Fruit fly (Drosophila melanogaster) whole organism, prepupa: ENCODE results near the gene CG16734.

Experiments
- CG10631 ChIP-seq: fragments of 200-800 bp; sonication (Bioruptor generic); optimal IDR thresholded peaks from 2 replicates; lab custom pipeline; 2016; ENCODE audit warnings: missing biosample characterization, missing genetic modification characterization
- CG10669 ChIP-seq: fragments of 200-800 bp; sonication (Bioruptor generic); optimal IDR thresholded peaks from 3 replicates; lab custom pipeline; 2018; ENCODE audit warnings: missing biosample characterization, mild to moderate bottlenecking, missing genetic modification characterization, moderate library complexity
- CG11762 ChIP-seq: fragments of 200-800 bp; sonication (Bioruptor generic); optimal IDR thresholded peaks from 3 replicates; lab custom pipeline; 2016; ENCODE audit warnings: missing biosample characterization, missing genetic modification characterization; ENCODE audit not compliant: insufficient read depth
- CG15336 ChIP-seq: fragments of 200-800 bp; sonication (Bioruptor generic); IDR thresholded peaks from 2 replicates; pipeline ENCODE4 v1.3.6; 2022; ENCODE audit warnings: missing biosample characterization, missing genetic modification characterization
- CG1621 ChIP-seq: fragments of 200-800 bp; sonication (Bioruptor generic); optimal IDR thresholded peaks from 3 replicates; lab custom pipeline; 2018; ENCODE audit warnings: missing biosample characterization, mild to moderate bottlenecking, missing genetic modification characterization
- CG3032 ChIP-seq: fragments of 200-800 bp; optimal IDR thresholded peaks from 2 replicates; lab custom pipeline; 2019; ENCODE audit warnings: missing biosample characterization, mild to moderate bottlenecking, missing genetic modification characterization, moderate library complexity
- CG31627 ChIP-seq: fragments of 200-800 bp; sonication (Bioruptor generic); optimal IDR thresholded peaks from 3 replicates; lab custom pipeline; 2016; ENCODE audit warnings: missing biosample characterization, missing genetic modification characterization
- CG32006 ChIP-seq: fragments of 200-800 bp; sonication (Bioruptor generic); optimal IDR thresholded peaks from 3 replicates; lab custom pipeline; 2017; ENCODE audit warnings: missing biosample characterization, mild to moderate bottlenecking, missing genetic modification characterization
- CG34406 ChIP-seq: fragments of 200-800 bp; sonication (Bioruptor generic); optimal IDR thresholded peaks from 3 replicates; lab custom pipeline; 2016; ENCODE audit warnings: missing biosample characterization, missing genetic modification characterization
- CG3919 ChIP-seq: fragments of 200-800 bp; sonication (Bioruptor generic); optimal IDR thresholded peaks from 3 replicates; lab custom pipeline; 2016; ENCODE audit warnings: missing biosample characterization, missing genetic modification characterization
- CG4318 ChIP-seq: fragments of 200-800 bp; sonication (Bioruptor generic); optimal IDR thresholded peaks from 3 replicates; lab custom pipeline; 2017; ENCODE audit warnings: missing biosample characterization, mild to moderate bottlenecking, missing genetic modification characterization
- CG6276 ChIP-seq: fragments of 200-800 bp; sonication (Bioruptor generic); optimal IDR thresholded peaks from 2 replicates; lab custom pipeline; 2017; ENCODE audit warnings: missing biosample characterization, mild to moderate bottlenecking, missing genetic modification characterization
- CG6854 ChIP-seq: fragments of 200-800 bp; sonication (Bioruptor generic); optimal IDR thresholded peaks from 2 replicates; lab custom pipeline; 2017; ENCODE audit warnings: missing biosample characterization, mild to moderate bottlenecking, missing genetic modification characterization
- CG7368 ChIP-seq: fragments of 200-800 bp; sonication (Bioruptor generic); optimal IDR thresholded peaks from 3 replicates; lab custom pipeline; 2016; ENCODE audit warnings: missing biosample characterization, missing genetic modification characterization
- Eip78C ChIP-seq: fragments of 200-800 bp; sonication (Bioruptor generic); peaks from one replicate; lab custom pipeline; 2016; ENCODE audit warnings: missing biosample characterization, missing genetic modification characterization
- Eip93F ChIP-seq: fragments of 200-800 bp; sonication (Bioruptor generic); optimal IDR thresholded peaks from 2 replicates; lab custom pipeline; 2016; ENCODE audit warnings: missing biosample characterization, mild to moderate bottlenecking, missing genetic modification characterization
- Gug ChIP-seq: fragments of 200-800 bp; sonication (Bioruptor generic); IDR thresholded peaks from 2 replicates; pipeline ENCODE4 v1.3.6; 2022; ENCODE audit warnings: missing biosample characterization, missing genetic modification characterization
- Hr4 ChIP-seq: fragments of 200-800 bp; sonication (Bioruptor generic); optimal IDR thresholded peaks from 3 replicates; lab custom pipeline; 2016; ENCODE audit warnings: missing biosample characterization, missing genetic modification characterization
- OdsH ChIP-seq: fragments of 200-800 bp; sonication (Bioruptor generic); optimal IDR thresholded peaks from 3 replicates; lab custom pipeline; 2016; ENCODE audit warnings: missing biosample characterization, missing genetic modification characterization
- Smox ChIP-seq: fragments of 200-800 bp; sonication (Bioruptor generic); optimal IDR thresholded peaks from 3 replicates; lab custom pipeline; 2016; ENCODE audit warnings: missing biosample characterization, missing genetic modification characterization
- Sox15 ChIP-seq: fragments of 200-800 bp; sonication (Bioruptor generic); optimal IDR thresholded peaks from 3 replicates; lab custom pipeline; 2016; ENCODE audit warnings: missing biosample characterization, missing genetic modification characterization
- achi ChIP-seq: fragments of 200-800 bp; sonication (Bioruptor generic); optimal IDR thresholded peaks from 3 replicates; lab custom pipeline; 2016; ENCODE audit warnings: missing biosample characterization, missing genetic modification characterization
- cyc ChIP-seq: fragments of 200-800 bp; sonication (Bioruptor generic); optimal IDR thresholded peaks from 3 replicates; lab custom pipeline; 2016; ENCODE audit warnings: missing biosample characterization, missing genetic modification characterization
- dsx ChIP-seq: fragments of 200-800 bp; optimal IDR thresholded peaks from 3 replicates; lab custom pipeline; 2019; ENCODE audit warnings: missing biosample characterization, mild to moderate bottlenecking, missing genetic modification characterization, moderate library complexity; ENCODE audit not compliant: poor library complexity, severe bottlenecking
- eg ChIP-seq: fragments of 200-800 bp; sonication (Bioruptor generic); IDR thresholded peaks from 3 replicates; pipeline ENCODE4 v1.3.6; 2022; ENCODE audit warnings: missing biosample characterization, missing genetic modification characterization
- esn ChIP-seq: fragments of 200-800 bp; sonication (Bioruptor generic); optimal IDR thresholded peaks from 2 replicates; lab custom pipeline; 2016; ENCODE audit warnings: missing biosample characterization, mild to moderate bottlenecking, missing genetic modification characterization, moderate library complexity
- fd59A ChIP-seq: fragments of 200-800 bp; sonication (Bioruptor generic); optimal IDR thresholded peaks from 2 replicates; lab custom pipeline; 2017; ENCODE audit warnings: missing biosample characterization, mild to moderate bottlenecking, missing genetic modification characterization, missing genetic modification reagents
- fd85E ChIP-seq: fragments of 200-800 bp; sonication (Bioruptor generic); optimal IDR thresholded peaks from 3 replicates; lab custom pipeline; 2016; ENCODE audit warnings: missing biosample characterization, missing genetic modification characterization
- lz ChIP-seq: fragments of 200-800 bp; sonication (Bioruptor generic); optimal IDR thresholded peaks from 3 replicates; lab custom pipeline; 2016; ENCODE audit warnings: missing biosample characterization, missing genetic modification characterization
- net ChIP-seq: fragments of 200-800 bp; sonication (Bioruptor generic); optimal IDR thresholded peaks from 3 replicates; lab custom pipeline; 2016; ENCODE audit warnings: missing biosample characterization, missing genetic modification characterization
- salr ChIP-seq, 2 experiments: fragments of 200-800 bp; sonication (Bioruptor generic); optimal IDR thresholded peaks; 3 replicates each; lab custom pipeline; 2016 to 2018; ENCODE audit warnings: missing biosample characterization in 2 of 2, missing genetic modification characterization in 2 of 2, mild to moderate bottlenecking in 1 of 2
- spab ChIP-seq: fragments of 200-800 bp; sonication (Bioruptor generic); optimal IDR thresholded peaks from 2 replicates; lab custom pipeline; 2017; ENCODE audit warnings: missing biosample characterization, mild to moderate bottlenecking, missing genetic modification characterization, missing genetic modification reagents
- svp ChIP-seq: fragments of 200-800 bp; sonication (Bioruptor generic); peaks from one replicate; lab custom pipeline; 2016; ENCODE audit warnings: missing biosample characterization, missing genetic modification characterization

The CG16734 gene

DNA sequence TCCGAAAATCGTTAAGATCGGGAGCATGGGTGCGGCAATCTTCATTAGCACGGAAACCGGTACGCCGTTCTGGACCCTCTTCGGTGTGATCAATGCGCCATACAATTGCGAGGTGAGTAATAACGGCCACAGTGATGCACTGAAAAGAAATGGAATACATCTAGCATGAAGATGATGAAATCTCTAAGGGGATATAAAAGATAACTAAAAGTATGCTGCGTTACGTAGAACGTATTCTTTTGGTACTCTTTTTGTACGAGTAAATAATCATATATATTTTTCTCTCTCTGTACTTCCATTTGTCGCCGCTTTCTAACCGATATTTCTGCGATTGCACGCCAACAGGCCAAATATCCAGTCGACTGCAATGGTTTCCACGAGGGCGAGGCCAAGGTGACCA, 4.0 kb upstream of the CG16734 start (continued):
- TF ChIP-seq Sox15 (GFP tag; lab: Kevin White, UChicago) (peak; percentile 77), CG32006 (GFP tag; lab: Kevin White, UChicago) (peak; percentile 92), CG6854 (GFP tag; lab: Kevin White, UChicago) (peak; percentile 86), Hr4 (peak; percentile 92), spab (GFP tag; lab: Kevin White, UChicago) (no peak), CG10669 (GFP tag; lab: Kevin White, UChicago) (peak; percentile 71), CG15336 (GFP tag; lab: Robert Waterston, UW) (peak; percentile 91), CG1621 (tag; lab: Kevin White, UChicago) (peak; percentile 54), CG11762 (GFP tag; lab: Kevin White, UChicago) (peak; percentile 71), lz (GFP tag; lab: Kevin White, UChicago) (peak; percentile 92), CG3032 (tag; lab: Kevin White, UChicago) (peak; percentile 71), CG10631 (peak; percentile 88), salr (GFP tag; optimal IDR thresholded peaks at IDR 0.05; lab: Kevin White, UChicago) (peak; percentile 51 to 73), CG6276 (GFP tag; lab: Kevin White, UChicago) (no peak), CG7368 (GFP tag; lab: Kevin White, UChicago) (peak; percentile 72), Gug (GFP tag; lab: Robert Waterston, UW) (peak; percentile 76), Eip93F (GFP tag; lab: Kevin White, UChicago) (peak; percentile 84), svp (GFP tag; lab: Kevin White, UChicago) (no peak), CG34406 (GFP tag; lab: Kevin White, UChicago) (peak; percentile 82), eg (GFP tag; lab: Robert Waterston, UW) (peak; percentile 93; the same call in 2 of the 3 replicates), OdsH (peak; percentile 86), fd85E (peak; percentile 26), dsx (GFP tag; lab: Kevin White, UChicago) (peak; percentile 56), Eip78C (GFP tag; lab: Kevin White, UChicago) (peak; percentile 96), CG4318 (peak; percentile 82), fd59A (no peak), net (GFP tag; lab: Kevin White, UChicago) (peak; percentile 84)
- TF ChIP-seq, all 60 proteins: peak for 52

DNA sequence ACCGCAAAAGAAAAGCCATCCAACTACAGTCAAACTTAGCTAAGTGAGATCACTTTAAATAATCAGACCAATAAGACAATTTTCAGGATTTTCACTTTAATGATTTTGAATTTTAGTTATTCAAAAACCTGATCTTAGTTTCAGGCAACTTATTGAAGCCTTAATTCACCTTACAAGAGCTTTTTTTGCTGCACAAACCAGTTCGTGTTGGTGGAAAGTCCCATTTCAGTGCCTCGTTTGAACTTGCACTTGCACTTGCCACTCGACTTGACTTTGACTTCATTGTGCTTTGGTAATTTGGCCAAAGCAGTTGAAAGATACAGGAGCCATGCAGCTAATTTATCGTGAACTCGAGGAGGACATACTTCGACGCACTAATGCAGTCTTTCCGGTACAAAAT, 3.3 kb upstream of the CG16734 start, which contains the start of gene St2:
Gene St2, plus strand, starts transcription at position 301 of the 400 bp plus-strand sequence.
- no peak for TF ChIP-seq CG3919 (GFP tag; lab: Kevin White, UChicago)
- peak; percentile 43 for TF ChIP-seq Eip78C (GFP tag; lab: Kevin White, UChicago)

DNA sequence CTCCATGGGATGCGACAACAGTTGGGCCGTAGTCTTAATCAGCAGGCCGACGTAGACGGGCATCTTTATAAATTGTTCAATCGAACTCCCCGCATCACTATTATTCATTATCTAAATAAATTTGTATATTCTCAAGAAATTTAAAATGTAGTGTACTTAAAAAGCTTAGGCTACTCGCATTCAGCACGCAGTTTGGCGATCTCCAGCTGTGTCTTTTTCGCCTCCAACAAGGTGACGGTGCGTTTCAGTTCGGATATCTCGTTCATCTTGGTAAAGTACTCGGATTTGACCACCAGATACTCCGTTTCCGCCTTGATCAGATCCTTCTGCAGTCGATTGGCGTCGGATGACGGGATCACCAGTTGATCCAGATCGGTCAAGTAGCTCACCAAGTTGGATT, 2.8 kb downstream of the CG16734 start, which contains the start of gene CG16736:
Gene CG16736, minus strand, starts transcription at position 101 of the 400 bp plus-strand sequence.
- TF ChIP-seq CG1621 (tag; lab: Kevin White, UChicago), result no peak
- TF ChIP-seq CG11762 (GFP tag; lab: Kevin White, UChicago), result no peak
- no peak for TF ChIP-seq Smox
- TF ChIP-seq CG4318, result no peak
- TF ChIP-seq, all 60 proteins: peak for 0

DNA sequence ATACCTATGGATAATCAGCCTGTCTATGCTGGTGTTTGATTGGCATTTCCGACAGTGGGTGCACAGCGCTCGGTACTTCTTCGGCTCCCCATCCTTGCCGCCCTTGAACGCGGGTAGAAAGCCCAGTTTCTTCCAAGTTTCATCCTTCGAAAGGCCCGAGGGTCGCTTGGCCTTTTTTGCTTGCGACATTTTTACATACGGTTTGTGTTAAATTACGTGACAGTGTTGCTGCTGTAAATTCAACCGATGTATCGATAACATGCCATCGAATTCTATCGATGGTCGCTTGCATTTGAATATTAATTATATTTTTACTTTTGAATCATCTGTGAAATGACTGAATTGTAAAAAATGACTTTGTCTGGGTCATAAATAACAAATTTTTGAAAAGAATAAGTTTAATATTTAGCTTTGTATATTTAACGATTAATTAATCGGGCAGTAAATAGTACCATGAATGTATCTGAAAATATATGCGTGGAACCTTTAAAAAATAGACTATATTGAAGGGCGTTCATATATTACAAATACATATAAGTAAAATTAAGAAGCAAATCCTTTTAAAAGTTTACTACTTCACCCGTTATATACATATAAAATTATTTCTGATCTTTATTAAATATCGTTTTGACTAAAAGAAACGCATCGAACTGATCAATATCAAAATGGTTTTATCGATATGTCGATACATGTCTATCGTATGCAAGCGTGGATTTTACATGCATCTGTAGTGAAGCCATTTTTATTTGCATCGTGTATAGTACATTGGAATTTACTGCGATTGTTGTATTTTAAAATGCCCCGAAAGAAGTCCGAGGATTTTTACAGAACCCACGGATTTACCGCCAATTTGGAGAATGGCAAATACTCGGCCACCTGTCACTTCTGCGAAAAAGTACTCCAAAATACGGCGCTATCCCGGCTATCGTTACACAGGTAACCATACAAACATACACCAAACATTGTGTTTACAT, 3.7 kb downstream of the CG16734 start, which contains the start of the genes Ibf2 and Ibf1:
Gene Ibf2, minus strand, starts transcription at position 250 of the 974 bp plus-strand sequence.
Gene Ibf1, plus strand, starts transcription at position 713 of the 974 bp plus-strand sequence.
- peak; percentile 13 for TF ChIP-seq Eip78C (GFP tag; lab: Kevin White, UChicago)
- no peak for TF ChIP-seq CG1621 (tag; lab: Kevin White, UChicago)

DNA sequence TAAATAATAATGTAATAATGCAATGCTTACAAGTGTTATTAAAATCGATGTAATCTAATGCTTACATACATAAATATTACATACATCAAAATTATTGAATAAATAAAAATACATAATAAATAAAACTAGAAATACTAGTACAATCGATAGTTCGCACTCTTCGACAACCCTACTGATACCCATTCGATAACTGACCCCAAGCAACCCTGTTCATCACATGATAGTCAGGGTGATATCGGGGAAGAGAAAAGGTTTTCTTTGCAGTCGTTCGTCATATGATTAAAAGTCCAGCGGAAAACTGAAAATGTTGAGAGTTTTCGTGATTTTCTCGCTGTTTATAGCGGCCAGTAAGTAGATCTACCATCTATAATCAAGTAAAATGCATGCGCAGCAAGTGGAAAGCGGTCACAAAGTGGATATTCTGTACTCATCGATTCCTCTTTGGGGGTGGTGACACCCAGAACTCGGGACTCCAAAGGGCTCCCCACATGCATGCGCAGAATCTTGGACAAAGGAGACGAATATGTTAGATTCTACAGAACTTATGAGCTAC, 5.6 kb downstream of the CG16734 start, which contains the start of gene ATP6AP2:
Gene ATP6AP2, plus strand, starts transcription at position 218 of the 553 bp plus-strand sequence.
- TF ChIP-seq CG7368 (GFP tag; lab: Kevin White, UChicago), result no peak
- peak; percentile 58 for TF ChIP-seq CG3032 (tag; lab: Kevin White, UChicago)
- TF ChIP-seq achi (GFP tag; lab: Kevin White, UChicago), result no peak
- peak; percentile 35 for TF ChIP-seq lz (GFP tag; lab: Kevin White, UChicago)
- peak; percentile 35 for TF ChIP-seq cyc
- TF ChIP-seq Eip78C (GFP tag; lab: Kevin White, UChicago), result peak; percentile 76
- peak; percentile 59 for TF ChIP-seq esn (GFP tag; lab: Kevin White, UChicago)
- TF ChIP-seq CG15336 (GFP tag; lab: Robert Waterston, UW), result no peak
- TF ChIP-seq CG31627, result peak; percentile 38
- TF ChIP-seq, all 60 proteins: peak for 6
